Fruit fly (Drosophila melanogaster): ENCODE data around the gene CG3868.
A peak's percentile ranks its signal among the peaks of the same experiment; 100 is the strongest.

dm6 chr3L:14364701-14365100 lies 37.8 kb downstream of the CG3868 start:
- TF ChIP-seq Snoo (tag; optimal IDR thresholded peaks at IDR 0.05) (peak; percentile 92), CG32121 (GFP tag; IDR thresholded peaks at IDR 0.05) (peak; percentile 73), gl (tag; optimal IDR thresholded peaks at IDR 0.05) (peak; percentile 72)
